Worm (Caenorhabditis elegans) whole organism, young adult: ENCODE data around the gene F53E2.2.

Source experiments
- F49E8.2 ChIP-seq: sonication (generic microtip); optimal IDR thresholded peaks from 3 replicates; lab custom pipeline; 2017; ENCODE audit warnings: missing genetic modification characterization, mild to moderate bottlenecking, missing compliant biosample characterization, antibody characterized with exemption, moderate library complexity; ENCODE audit not compliant: insufficient read depth
- K12H6.12 ChIP-seq: fragments of 200-800 bp; sonication (Bioruptor generic); optimal IDR thresholded peaks from 2 replicates; lab custom pipeline; 2018; ENCODE audit warnings: mild to moderate bottlenecking, missing genetic modification characterization, missing compliant biosample characterization
- ZK185.1 ChIP-seq: sonication (generic microtip); optimal IDR thresholded peaks from 2 replicates; lab custom pipeline; 2016; ENCODE audit warnings: mild to moderate bottlenecking, missing genetic modification characterization, missing compliant biosample characterization; ENCODE audit not compliant: poor library complexity, severe bottlenecking
- ceh-91 ChIP-seq: fragments of 200-800 bp; sonication (Bioruptor generic); IDR thresholded peaks from 2 replicates; pipeline ENCODE4 v1.3.6; 2022; ENCODE audit warnings: missing genetic modification reagents, missing genetic modification characterization, missing compliant biosample characterization
- dpl-1 ChIP-seq: fragments of 150-350 bp; optimal IDR thresholded peaks from 2 replicates; lab custom pipeline; 2014; ENCODE audit warnings: missing biosample characterization, missing genetic modification reagents, missing genetic modification characterization
- nfya-1 ChIP-seq: sonication (generic microtip); optimal IDR thresholded peaks from 2 replicates; lab custom pipeline; 2017; ENCODE audit warnings: antibody characterized with exemption, missing compliant biosample characterization, missing genetic modification characterization, borderline replicate concordance; ENCODE audit not compliant: insufficient read depth
- sdz-38 ChIP-seq: sonication (generic microtip); optimal IDR thresholded peaks from 2 replicates; lab custom pipeline; 2016; ENCODE audit warnings: missing genotype, missing genetic modification characterization, missing compliant biosample characterization
- unc-62 ChIP-seq: fragments of 150-350 bp; optimal IDR thresholded peaks from 2 replicates; lab custom pipeline; 2014; ENCODE audit warnings: missing biosample characterization, missing genetic modification reagents, missing genetic modification characterization

ce11 chrV:1431702-1432187 is 43.1 kb upstream of the F53E2.2 start, which contains the start of gene ges-1:
- TF ChIP-seq dpl-1 (GFP tag; lab: Kevin White, UChicago) (no peak), unc-62 (GFP tag; lab: Kevin White, UChicago) (no peak), F49E8.2 (tag; lab: Kevin White, UChicago) (no peak), ZK185.1 (no peak), ceh-91 (no peak), nfya-1 (tag; lab: Kevin White, UChicago) (no peak), K12H6.12 (tag; lab: Kevin White, UChicago) (no peak), sdz-38 (tag; lab: Kevin White, UChicago) (no peak)
